Worm (Caenorhabditis elegans): Measurements from ENCODE around the gene T07E3.3.

- TF ChIP-seq ztf-11 (tag; optimal IDR thresholded peaks at IDR 0.05) (no peak), daf-19 (GFP tag; conservative IDR thresholded peaks at IDR 0.05) (no peak)
These were observed 33.7 kb upstream of the T07E3.3 start, which contains the start of gene K04C2.8 for ce11 chrIII:6869996-6870395.
